Worm (Caenorhabditis elegans) whole organism, L4 larva: ENCODE results near the gene tbx-9.

ENCODE experiments used
- D1046.2 ChIP-seq: fragments of 200-800 bp; sonication (Bioruptor generic); IDR thresholded peaks from 2 replicates; pipeline ENCODE4 v1.3.6; 2022; ENCODE audit warnings: missing genetic modification characterization, missing compliant biosample characterization
- F44E2.7 ChIP-seq: fragments of 200-800 bp; sonication (Bioruptor generic); IDR thresholded peaks from 2 replicates; pipeline ENCODE4 v2.1.2; 2022; ENCODE audit warnings: missing genetic modification characterization, missing compliant biosample characterization
- F49E8.2 ChIP-seq: sonication (generic microtip); optimal IDR thresholded peaks from 2 replicates; lab custom pipeline; 2016; ENCODE audit warnings: missing compliant biosample characterization, mild to moderate bottlenecking, missing genetic modification characterization, borderline replicate concordance
- T20F7.1 ChIP-seq: fragments of 200-800 bp; sonication (Bioruptor generic); optimal IDR thresholded peaks from 2 replicates; lab custom pipeline; 2018; ENCODE audit warnings: mild to moderate bottlenecking, missing genetic modification characterization, missing compliant biosample characterization
- T26A8.4 ChIP-seq: fragments of 200-800 bp; sonication (Bioruptor generic); IDR thresholded peaks from 2 replicates; pipeline ENCODE4 v1.3.6; 2022; ENCODE audit warnings: missing genetic modification characterization, missing compliant biosample characterization
- Y5F2A.4 ChIP-seq: fragments of 200-800 bp; sonication (Bioruptor generic); optimal IDR thresholded peaks from 2 replicates; lab custom pipeline; 2018; ENCODE audit warnings: mild to moderate bottlenecking, missing genetic modification characterization, missing compliant biosample characterization
- Y75B8A.6 ChIP-seq: fragments of 200-800 bp; sonication (Bioruptor generic); IDR thresholded peaks from 2 replicates; pipeline ENCODE4 v1.3.6; 2022; ENCODE audit warnings: missing genetic modification reagents, missing genetic modification characterization, missing compliant biosample characterization
- aha-1 ChIP-seq: fragments of 150-350 bp; peaks from one replicate; lab custom pipeline; 2014; ENCODE audit warnings: missing biosample characterization, missing genetic modification characterization
- aly-2 ChIP-seq: sonication (generic microtip); optimal IDR thresholded peaks from 2 replicates; lab custom pipeline; 2018; ENCODE audit warnings: missing biosample characterization, missing genetic modification characterization
- attf-4 ChIP-seq: sonication (generic microtip); optimal IDR thresholded peaks from 3 replicates; lab custom pipeline; 2017; ENCODE audit warnings: missing biosample characterization, missing genetic modification characterization
- ceh-20 ChIP-seq: fragments of 200-800 bp; sonication (Bioruptor generic); IDR thresholded peaks from 2 replicates; pipeline ENCODE4 v1.3.6; 2022; ENCODE audit warnings: missing genetic modification reagents, missing genetic modification characterization, missing compliant biosample characterization
- ceh-28 ChIP-seq: fragments of 150-350 bp; optimal IDR thresholded peaks from 2 replicates; lab custom pipeline; 2014; ENCODE audit warnings: missing biosample characterization, missing genetic modification reagents, missing genetic modification characterization
- cey-2 ChIP-seq: sonication (generic microtip); optimal IDR thresholded peaks from 3 replicates; lab custom pipeline; 2017; ENCODE audit warnings: missing genetic modification characterization, mild to moderate bottlenecking, missing compliant biosample characterization, antibody characterized with exemption, borderline replicate concordance; ENCODE audit not compliant: insufficient read depth
- daf-16 ChIP-seq, 3 experiments: sonication (generic microtip); optimal IDR thresholded peaks; 2 replicates each; lab custom pipeline; 2016 to 2017; ENCODE audit warnings: missing genetic modification characterization in 3 of 3, missing genetic modification reagents in 3 of 3, mild to moderate bottlenecking in 2 of 3, missing compliant biosample characterization in 2 of 3, missing biosample characterization in 1 of 3, moderate library complexity in 1 of 3
- daf-8 ChIP-seq: fragments of 200-800 bp; sonication (Bioruptor generic); IDR thresholded peaks from 2 replicates; pipeline ENCODE4 v1.3.6; 2022; ENCODE audit warnings: missing genetic modification characterization, missing compliant biosample characterization
- dmd-6 ChIP-seq: fragments of 200-800 bp; sonication (Bioruptor generic); IDR thresholded peaks from 2 replicates; pipeline ENCODE4 v1.3.6; 2022; ENCODE audit warnings: missing genetic modification reagents, missing genetic modification characterization, missing compliant biosample characterization
- dve-1 ChIP-seq: sonication (generic microtip); optimal IDR thresholded peaks from 2 replicates; lab custom pipeline; 2017; ENCODE audit warnings: antibody characterized with exemption, mild to moderate bottlenecking, missing genetic modification characterization, missing compliant biosample characterization; ENCODE audit not compliant: insufficient read depth
- egl-43 ChIP-seq: fragments of 200-800 bp; sonication (Bioruptor generic); IDR thresholded peaks from 2 replicates; pipeline ENCODE4 v1.3.6; 2022; ENCODE audit warnings: missing genetic modification reagents, missing genetic modification characterization, missing compliant biosample characterization
- fos-1 ChIP-seq: fragments of 150-350 bp; optimal IDR thresholded peaks from 2 replicates; lab custom pipeline; 2014; ENCODE audit warnings: missing biosample characterization, missing genetic modification characterization
- gei-8 ChIP-seq: fragments of 200-800 bp; sonication (Bioruptor generic); optimal IDR thresholded peaks from 2 replicates; lab custom pipeline; 2018; ENCODE audit warnings: mild to moderate bottlenecking, missing genetic modification characterization, missing compliant biosample characterization
- hlh-11 ChIP-seq: fragments of 200-800 bp; sonication (Bioruptor generic); optimal IDR thresholded peaks from 2 replicates; lab custom pipeline; 2018; ENCODE audit warnings: mild to moderate bottlenecking, missing genetic modification characterization, missing compliant biosample characterization
- lim-7 ChIP-seq: fragments of 200-800 bp; sonication (Bioruptor generic); IDR thresholded peaks from 2 replicates; pipeline ENCODE4 v1.3.6; 2022; ENCODE audit warnings: missing genetic modification characterization, missing compliant biosample characterization
- lin-15B ChIP-seq: fragments of 150-350 bp; sonication (generic microtip); optimal IDR thresholded peaks from 3 replicates; lab custom pipeline; 2014; ENCODE audit warnings: missing biosample characterization, missing genetic modification characterization
- madf-5 ChIP-seq, 2 experiments: fragments of 200-800 bp; sonication (Bioruptor generic); IDR thresholded peaks; 2 replicates each; pipeline ENCODE4 v1.3.6; 2022; ENCODE audit warnings: missing compliant biosample characterization in 2 of 2, missing genetic modification characterization in 2 of 2
- mes-2 ChIP-seq: sonication (generic microtip); optimal IDR thresholded peaks from 2 replicates; lab custom pipeline; 2016; ENCODE audit warnings: missing genotype, mild to moderate bottlenecking, missing genetic modification characterization, missing compliant biosample characterization; ENCODE audit not compliant: poor library complexity, severe bottlenecking
- nhr-102 ChIP-seq: sonication (generic microtip); optimal IDR thresholded peaks from 2 replicates; lab custom pipeline; 2016; ENCODE audit warnings: mild to moderate bottlenecking, missing genetic modification characterization, moderate library complexity, missing compliant biosample characterization
- nhr-111 ChIP-seq: fragments of 200-800 bp; sonication (Bioruptor generic); optimal IDR thresholded peaks from 2 replicates; lab custom pipeline; 2018; ENCODE audit warnings: mild to moderate bottlenecking, missing genetic modification characterization, missing compliant biosample characterization
- nhr-28 ChIP-seq: fragments of 150-350 bp; optimal IDR thresholded peaks from 2 replicates; lab custom pipeline; 2014; ENCODE audit warnings: missing biosample characterization, missing genetic modification characterization
- php-3 ChIP-seq: fragments of 200-800 bp; sonication (Bioruptor generic); IDR thresholded peaks from 2 replicates; pipeline ENCODE4 v1.3.6; 2022; ENCODE audit warnings: missing genetic modification reagents, missing genetic modification characterization, missing compliant biosample characterization
- pqm-1 ChIP-seq: sonication (generic microtip); optimal IDR thresholded peaks from 2 replicates; lab custom pipeline; 2017; ENCODE audit warnings: missing biosample characterization, missing genetic modification characterization
- snpc-1.2 ChIP-seq: fragments of 200-800 bp; sonication (Bioruptor generic); IDR thresholded peaks from 2 replicates; pipeline ENCODE4 v1.3.6; 2022; ENCODE audit warnings: missing genetic modification reagents, missing genetic modification characterization, missing compliant biosample characterization
- unc-39 ChIP-seq: sonication (generic microtip); optimal IDR thresholded peaks from 2 replicates; lab custom pipeline; 2017; ENCODE audit warnings: missing biosample characterization, missing genetic modification characterization
- unc-62 ChIP-seq, 3 experiments: fragments of 150-350 bp in 1 of 3; sonication (generic microtip); optimal IDR thresholded peaks in 2 of 3; peaks in 1 of 3; 1 replicate in 1 of 3; 2 replicates in 2 of 3; lab custom pipeline; 2014 to 2017; ENCODE audit warnings: missing biosample characterization in 3 of 3, missing genetic modification characterization in 3 of 3, missing genetic modification reagents in 3 of 3, missing genotype in 1 of 3
- zfp-3 ChIP-seq: fragments of 200-800 bp; sonication (Bioruptor generic); conservative IDR thresholded peaks from 2 replicates; pipeline ENCODE4 v1.3.6; 2022; ENCODE audit warnings: missing genetic modification reagents, missing genetic modification characterization, missing compliant biosample characterization
- ztf-7 ChIP-seq: fragments of 150-350 bp; optimal IDR thresholded peaks from 2 replicates; lab custom pipeline; 2014; ENCODE audit warnings: missing biosample characterization, missing genetic modification characterization

The tbx-9 gene

ce11 chrIII:10378899-10379298 lies 37.2 kb upstream of the tbx-9 start (continued):
- TF ChIP-seq lin-15B (tag; lab: Kevin White, UChicago): no peak
- TF ChIP-seq ztf-7 (tag; lab: Kevin White, UChicago): no peak
- TF ChIP-seq nhr-111 (GFP tag; lab: Kevin White, UChicago): no peak
- TF ChIP-seq pqm-1 (tag; lab: Kevin White, UChicago): peak; percentile 73
- no peak for TF ChIP-seq T26A8.4 (GFP tag; lab: Robert Waterston, UW)
- TF ChIP-seq egl-43 (GFP tag; lab: Robert Waterston, UW): no peak
- no peak for TF ChIP-seq aly-2 (tag; lab: Kevin White, UChicago)
- TF ChIP-seq mes-2 (tag; lab: Kevin White, UChicago): no peak
- no peak for TF ChIP-seq D1046.2 (GFP tag; lab: Robert Waterston, UW)
- no peak for TF ChIP-seq nhr-102 (tag; lab: Kevin White, UChicago)
- no peak for TF ChIP-seq attf-4
- TF ChIP-seq snpc-1.2: no peak

ce11 chrIII:10376041-10376440 lies 34.4 kb upstream of the tbx-9 start:
- peak; percentile 46 for TF ChIP-seq dve-1
- no peak for TF ChIP-seq aly-2 (tag; lab: Kevin White, UChicago)
- TF ChIP-seq nhr-102 (tag; lab: Kevin White, UChicago): no peak
- TF ChIP-seq T20F7.1 (GFP tag; lab: Kevin White, UChicago): no peak
- TF ChIP-seq lin-15B (tag; lab: Kevin White, UChicago): no peak
- no peak for TF ChIP-seq ceh-20
- no peak for TF ChIP-seq daf-16 (GFP tag; optimal IDR thresholded peaks at IDR 0.05; lab: Kevin White, UChicago)
- TF ChIP-seq daf-16 (tag; optimal IDR thresholded peaks at IDR 0.05; lab: Kevin White, UChicago): peak; percentile 54
- TF ChIP-seq madf-5 (GFP tag; IDR thresholded peaks at IDR 0.05; lab: Robert Waterston, UW): no peak
- peak; percentile 45 for TF ChIP-seq hlh-11 (tag; lab: Kevin White, UChicago)
- TF ChIP-seq gei-8 (GFP tag; lab: Kevin White, UChicago): no peak
- no peak for TF ChIP-seq daf-8
- peak; percentile 20; the same call in 1 of the 2 replicates for TF ChIP-seq dmd-6 (GFP tag; lab: Robert Waterston, UW)
- peak; percentile 82 for TF ChIP-seq pqm-1 (tag; lab: Kevin White, UChicago)
- peak; percentile 44 for TF ChIP-seq nhr-28 (tag; lab: Kevin White, UChicago)

ce11 chrIII:10373845-10374244 lies 32.2 kb upstream of the tbx-9 start:
- TF ChIP-seq F44E2.7 (GFP tag; lab: Robert Waterston, UW): no peak
- no peak for TF ChIP-seq F49E8.2 (tag; lab: Kevin White, UChicago)
- TF ChIP-seq lim-7 (GFP tag; lab: Robert Waterston, UW): no peak
- TF ChIP-seq Y5F2A.4: no peak
- no peak for TF ChIP-seq unc-39
- TF ChIP-seq aha-1 (tag; lab: Kevin White, UChicago): peak; percentile 22
- no peak for TF ChIP-seq ceh-28 (tag; lab: Kevin White, UChicago)
- TF ChIP-seq fos-1 (tag; lab: Kevin White, UChicago): no peak
- no peak for TF ChIP-seq cey-2 (tag; lab: Kevin White, UChicago)
- no peak for TF ChIP-seq attf-4
- peak in 1 of 2 experiments; percentile 95 for TF ChIP-seq unc-62 (GFP tag; optimal IDR thresholded peaks at IDR 0.05 in 1 of 2; lab: Kevin White, UChicago)
- TF ChIP-seq unc-62 (tag; optimal IDR thresholded peaks at IDR 0.05; lab: Kevin White, UChicago): no peak
- no peak for TF ChIP-seq dmd-6 (GFP tag; lab: Robert Waterston, UW)
- TF ChIP-seq nhr-102 (tag; lab: Kevin White, UChicago): no peak
- no peak for TF ChIP-seq php-3 (GFP tag; lab: Robert Waterston, UW)
- TF ChIP-seq zfp-3 (GFP tag; lab: Robert Waterston, UW): no peak
- TF ChIP-seq Y75B8A.6 (GFP tag; lab: Robert Waterston, UW): no peak
